Worm (Caenorhabditis elegans) whole organism, mixed stage, embryonic: ENCODE measurements around the gene K10C2.7.

Experiments used
- ceh-39 ChIP-seq: fragments of 150-350 bp; optimal IDR thresholded peaks from 2 replicates; lab custom pipeline; 2014; ENCODE audit warnings: missing biosample characterization, missing genetic modification characterization
- ces-1 ChIP-seq: fragments of 150-350 bp; optimal IDR thresholded peaks from 2 replicates; lab custom pipeline; 2014; ENCODE audit warnings: missing biosample characterization, missing genetic modification reagents, missing genetic modification characterization
- snpc-4 ChIP-seq: fragments of 150-350 bp; optimal IDR thresholded peaks from 2 replicates; lab custom pipeline; 2014; ENCODE audit warnings: missing biosample characterization, missing genetic modification characterization
- ztf-11 ChIP-seq: fragments of 150-350 bp; optimal IDR thresholded peaks from 2 replicates; lab custom pipeline; 2014; ENCODE audit warnings: missing biosample characterization, missing genetic modification characterization

DNA sequence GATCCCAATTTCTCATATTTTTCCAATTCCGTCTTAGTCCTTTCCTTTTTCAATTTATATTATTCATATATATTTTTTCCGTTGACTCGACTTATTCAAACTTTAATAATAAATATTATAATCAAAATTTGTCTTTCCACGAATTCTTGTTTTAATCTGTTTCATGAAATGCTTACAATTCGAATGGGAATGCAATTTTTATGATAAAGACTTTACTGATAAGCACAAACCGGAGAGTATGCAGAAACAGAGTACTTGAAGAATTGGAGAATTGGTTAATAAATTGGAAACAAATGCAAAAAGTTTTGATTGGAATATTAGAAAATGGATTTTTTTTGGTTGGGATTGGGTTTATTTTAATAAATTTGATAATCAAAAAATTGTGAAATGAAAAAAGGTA lies 35.0 kb downstream of the K10C2.7 start:
- no peak for TF ChIP-seq ztf-11 (tag; lab: Kevin White, UChicago)
- no peak for TF ChIP-seq ces-1 (GFP tag; lab: Kevin White, UChicago)
- no peak for TF ChIP-seq ceh-39
- TF ChIP-seq snpc-4 = no peak
